Worm (Caenorhabditis elegans): ENCODE data around the gene der-2.

The der-2 gene

ce11 chrIII:7242988-7243387, 20.1 kb upstream of the der-2 start, which contains the start of gene osm-10:
Gene osm-10 (plus strand): TSS chrIII:7243280.
- TF ChIP-seq nhr-237 (tag; optimal IDR thresholded peaks at IDR 0.05) = no peak
- no peak for TF ChIP-seq lin-32 (GFP tag; optimal IDR thresholded peaks at IDR 0.05)
- no peak for TF ChIP-seq nhr-2 (tag; optimal IDR thresholded peaks at IDR 0.05)
- no peak for TF ChIP-seq lin-13 (tag; optimal IDR thresholded peaks at IDR 0.05)
- no peak for TF ChIP-seq cnd-1 (tag; optimal IDR thresholded peaks at IDR 0.05)
- no peak for TF ChIP-seq sem-2 (GFP tag; optimal IDR thresholded peaks at IDR 0.05)
- no peak for TF ChIP-seq unc-39 (tag; optimal IDR thresholded peaks at IDR 0.05)
- no peak for TF ChIP-seq M03D4.4 (tag; optimal IDR thresholded peaks at IDR 0.05)
- no peak for TF ChIP-seq ces-1 (GFP tag; optimal IDR thresholded peaks at IDR 0.05)
- no peak for TF ChIP-seq mep-1 (tag; optimal IDR thresholded peaks at IDR 0.05)
- TF ChIP-seq ceh-43 (GFP tag; optimal IDR thresholded peaks at IDR 0.05) = no peak
- no peak for TF ChIP-seq unc-120 (tag; optimal IDR thresholded peaks at IDR 0.05; ENCODE audit: poor library complexity, severe bottlenecking)

ce11 chrIII:7241065-7241464, 18.1 kb upstream of the der-2 start, which contains the start of gene ztf-31:
Gene ztf-31 (plus strand): TSS chrIII:7241365.
- TF ChIP-seq ces-1 (GFP tag; optimal IDR thresholded peaks at IDR 0.05) = no peak
- TF ChIP-seq unc-39 (tag; optimal IDR thresholded peaks at IDR 0.05) = no peak
- no peak for TF ChIP-seq mls-2 (tag; optimal IDR thresholded peaks at IDR 0.05)
- no peak for TF ChIP-seq M03D4.4 (tag; optimal IDR thresholded peaks at IDR 0.05)
- TF ChIP-seq lin-13 (tag; optimal IDR thresholded peaks at IDR 0.05) = no peak

ce11 chrIII:7239416-7239815, 16.5 kb upstream of the der-2 start:
- TF ChIP-seq ces-1 (GFP tag; optimal IDR thresholded peaks at IDR 0.05) (no peak), pha-4 (tag; optimal IDR thresholded peaks at IDR 0.05) (no peak), ham-2 (GFP tag; optimal IDR thresholded peaks at IDR 0.05) (no peak), flh-1 (GFP tag; optimal IDR thresholded peaks at IDR 0.05) (no peak), ztf-11 (tag; optimal IDR thresholded peaks at IDR 0.05) (no peak), cnd-1 (tag; optimal IDR thresholded peaks at IDR 0.05) (no peak), drap-1 (GFP tag; optimal IDR thresholded peaks at IDR 0.05) (no peak), unc-120 (tag; optimal IDR thresholded peaks at IDR 0.05; ENCODE audit: poor library complexity, severe bottlenecking) (no peak), nhr-2 (tag; optimal IDR thresholded peaks at IDR 0.05) (no peak), elt-3 (tag; optimal IDR thresholded peaks at IDR 0.05) (no peak), hlh-1 (tag; optimal IDR thresholded peaks at IDR 0.05) (no peak), nhr-28 (tag; optimal IDR thresholded peaks at IDR 0.05) (no peak)

- TF ChIP-seq ces-1 (GFP tag; optimal IDR thresholded peaks at IDR 0.05) (no peak), sptf-1 (tag; optimal IDR thresholded peaks at IDR 0.05) (no peak), nhr-2 (tag; optimal IDR thresholded peaks at IDR 0.05) (no peak), cnd-1 (tag; optimal IDR thresholded peaks at IDR 0.05) (no peak), unc-39 (tag; optimal IDR thresholded peaks at IDR 0.05) (no peak), lin-32 (GFP tag; optimal IDR thresholded peaks at IDR 0.05) (no peak), ceh-83 (GFP tag; optimal IDR thresholded peaks at IDR 0.05) (no peak), bed-3 (GFP tag; optimal IDR thresholded peaks at IDR 0.05) (no peak), sem-2 (GFP tag; optimal IDR thresholded peaks at IDR 0.05) (no peak), blmp-1 (tag; optimal IDR thresholded peaks at IDR 0.05) (no peak), lsy-2 (tag; optimal IDR thresholded peaks at IDR 0.05) (no peak), flh-1 (GFP tag; optimal IDR thresholded peaks at IDR 0.05) (no peak), ceh-39 (tag; optimal IDR thresholded peaks at IDR 0.05) (no peak), snpc-4 (tag; optimal IDR thresholded peaks at IDR 0.05) (no peak), nhr-28 (tag; optimal IDR thresholded peaks at IDR 0.05) (no peak)
Measured at ce11 chrIII:7238727-7239126, 15.8 kb upstream of the der-2 start, which contains the start of gene pars-1. Gene pars-1 (plus strand): TSS chrIII:7239027.

DNA sequence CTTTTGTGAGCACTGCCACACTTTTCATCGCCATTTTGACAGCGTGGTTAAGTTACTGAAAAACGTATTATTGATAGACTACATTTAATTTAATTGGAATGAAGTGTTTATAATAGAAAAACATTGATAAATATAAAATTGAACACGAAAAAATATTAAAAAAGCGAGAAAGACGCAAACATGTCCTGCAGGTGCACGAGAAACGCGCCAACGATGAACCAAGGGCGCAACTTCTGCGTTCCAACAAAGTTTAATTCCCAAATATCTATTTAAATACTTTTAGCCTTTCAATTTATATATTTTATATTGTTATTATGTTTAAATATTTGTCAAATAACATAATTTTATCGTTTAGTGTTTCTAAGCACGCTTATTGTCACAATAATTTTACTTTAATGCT, 11.2 kb upstream of the der-2 start, which contains the start of gene ndus-8:
ndus-8 (minus strand) TSS at position 55 of the 400 bp plus-strand sequence.
- TF ChIP-seq lsy-2 (tag; optimal IDR thresholded peaks at IDR 0.05) (peak; percentile 64), ceh-43 (GFP tag; optimal IDR thresholded peaks at IDR 0.05) (no peak), unc-120 (tag; optimal IDR thresholded peaks at IDR 0.05; ENCODE audit: poor library complexity, severe bottlenecking) (no peak), mab-5 (tag; optimal IDR thresholded peaks at IDR 0.05) (no peak), lin-13 (tag; optimal IDR thresholded peaks at IDR 0.05) (peak; percentile 56), lin-32 (GFP tag; optimal IDR thresholded peaks at IDR 0.05) (no peak), mep-1 (tag; optimal IDR thresholded peaks at IDR 0.05) (peak; percentile 48), ces-1 (GFP tag; optimal IDR thresholded peaks at IDR 0.05) (no peak)

- TF ChIP-seq drap-1 (GFP tag; optimal IDR thresholded peaks at IDR 0.05) (no peak), blmp-1 (tag; optimal IDR thresholded peaks at IDR 0.05) (no peak), snpc-4 (tag; optimal IDR thresholded peaks at IDR 0.05) (no peak), ceh-83 (GFP tag; optimal IDR thresholded peaks at IDR 0.05) (no peak), ztf-11 (tag; optimal IDR thresholded peaks at IDR 0.05) (no peak), M03D4.4 (tag; optimal IDR thresholded peaks at IDR 0.05) (no peak), ces-1 (GFP tag; optimal IDR thresholded peaks at IDR 0.05) (no peak), pha-4 (tag; optimal IDR thresholded peaks at IDR 0.05) (no peak), nhr-12 (tag; optimal IDR thresholded peaks at IDR 0.05) (no peak)
Measured at ce11 chrIII:7232782-7233181, 9.9 kb upstream of the der-2 start, which contains the start of gene adr-2. Gene adr-2 (minus strand): TSS chrIII:7232882.
